Worm (Caenorhabditis elegans): ENCODE results near the gene trxr-1.
A peak's percentile ranks its signal among the peaks of the same experiment; 100 is the strongest.

The trxr-1 gene

DNA sequence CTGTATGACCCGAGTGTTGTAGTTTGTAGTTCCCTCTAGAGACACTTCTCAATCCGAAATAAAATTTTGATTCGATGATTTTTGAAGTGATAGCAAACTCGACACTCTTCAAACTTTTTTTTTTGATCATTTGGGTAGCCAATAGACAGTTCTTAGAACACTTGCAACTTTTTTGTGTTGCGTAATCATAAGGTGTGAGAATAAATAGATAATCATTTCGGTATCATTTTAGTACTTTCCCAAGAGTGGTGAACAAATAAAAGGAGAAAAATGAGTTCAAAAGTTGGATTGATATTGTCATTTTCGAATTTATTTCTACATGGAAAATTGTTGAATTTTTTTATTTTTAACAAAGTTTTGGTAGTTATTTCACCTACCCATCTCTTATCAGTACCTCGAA lies 13.1 kb downstream of the trxr-1 start:
- TF ChIP-seq W03F9.2 (tag; optimal IDR thresholded peaks at IDR 0.05): no peak
- no peak for TF ChIP-seq him-1 (tag; optimal IDR thresholded peaks at IDR 0.05)
- no peak for TF ChIP-seq dao-5 (tag; optimal IDR thresholded peaks at IDR 0.05)

DNA sequence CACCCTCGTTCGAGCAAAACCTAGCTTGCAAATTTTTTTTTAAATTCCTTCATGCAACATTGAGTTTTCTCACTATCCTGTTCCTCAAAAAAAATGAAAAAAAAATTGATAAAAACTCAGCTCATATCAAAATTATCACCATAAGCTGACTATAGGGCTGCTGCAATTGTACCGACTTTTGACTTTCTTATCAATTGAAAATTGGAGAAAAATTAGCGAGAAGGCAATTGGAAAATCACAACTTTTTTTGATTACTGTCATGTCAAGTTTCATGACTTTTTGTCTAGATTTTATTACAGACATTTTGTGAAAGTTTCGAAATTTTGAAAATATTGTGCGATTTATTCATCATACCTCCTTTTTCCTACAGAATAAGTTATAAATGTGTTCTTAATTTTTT lies 14.1 kb downstream of the trxr-1 start:
- TF ChIP-seq him-1 (tag; optimal IDR thresholded peaks at IDR 0.05) (no peak), W03F9.2 (tag; optimal IDR thresholded peaks at IDR 0.05) (no peak), dao-5 (tag; optimal IDR thresholded peaks at IDR 0.05) (no peak)

DNA sequence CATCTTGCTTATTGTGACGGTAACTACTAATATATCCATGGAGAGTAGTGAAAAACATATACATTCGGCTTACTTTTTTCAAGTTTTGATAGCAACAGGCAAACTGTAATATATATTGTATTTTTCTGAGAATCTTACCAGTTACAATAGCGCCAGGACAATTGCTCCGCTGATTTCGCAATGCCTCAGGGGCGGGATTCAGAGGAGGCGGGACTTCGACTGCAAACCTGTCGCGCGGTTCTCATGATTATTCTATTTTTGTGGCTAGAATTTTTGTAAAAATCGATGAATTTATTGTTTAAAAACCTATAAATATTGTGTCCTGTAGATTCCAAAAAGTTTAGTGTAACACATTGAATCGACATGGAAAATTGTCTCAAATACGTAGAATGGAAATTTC lies 19.3 kb downstream of the trxr-1 start:
- TF ChIP-seq W03F9.2 (tag; optimal IDR thresholded peaks at IDR 0.05) (no peak), him-1 (tag; optimal IDR thresholded peaks at IDR 0.05) (no peak), dao-5 (tag; optimal IDR thresholded peaks at IDR 0.05) (no peak)

DNA sequence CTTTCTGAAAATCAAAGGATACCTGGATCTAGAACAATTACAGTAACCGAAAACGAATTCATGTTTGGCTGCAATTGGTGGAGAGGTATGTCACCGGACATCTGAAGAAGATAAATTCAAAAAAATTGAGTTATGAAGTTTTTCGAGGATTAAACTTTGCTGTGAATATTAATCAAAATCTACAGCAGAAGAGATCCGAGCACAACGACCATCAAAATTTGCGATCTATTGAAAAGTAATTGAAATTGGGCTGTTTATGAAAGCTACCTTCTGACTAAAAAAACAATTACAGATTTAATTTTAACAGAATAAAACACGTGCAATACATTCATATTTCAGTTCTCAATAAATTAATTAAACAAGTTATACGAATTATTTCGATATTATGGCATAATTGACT lies 20.7 kb downstream of the trxr-1 start, which contains the start of gene C06G3.8:
C06G3.8 (minus strand) TSS at position 101 of the 400 bp plus-strand sequence.
- TF ChIP-seq dao-5 (tag; optimal IDR thresholded peaks at IDR 0.05) (no peak), him-1 (tag; optimal IDR thresholded peaks at IDR 0.05) (no peak), W03F9.2 (tag; optimal IDR thresholded peaks at IDR 0.05) (no peak)

DNA sequence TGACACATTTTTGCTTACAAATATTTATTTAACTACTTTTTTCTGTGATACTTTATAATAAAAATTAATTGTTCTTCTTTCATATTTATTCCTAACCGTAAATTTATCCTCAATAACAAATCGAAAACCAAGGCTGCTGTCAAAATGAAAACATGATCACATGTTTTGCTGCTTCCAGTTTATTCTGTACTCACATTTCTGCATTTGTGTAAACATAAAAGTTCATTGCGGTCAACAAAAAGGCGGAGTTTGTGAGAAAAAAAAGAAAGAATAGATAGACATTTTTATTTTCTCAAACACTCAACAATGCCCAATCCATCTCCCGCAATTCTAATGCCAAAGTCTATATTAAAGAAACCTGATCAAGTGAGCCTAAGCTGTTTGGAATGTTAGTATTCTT lies 24.1 kb downstream of the trxr-1 start, which contains the start of gene C06G3.3:
C06G3.3 (plus strand) TSS at position 301 of the 400 bp plus-strand sequence.
- TF ChIP-seq dao-5 (tag; optimal IDR thresholded peaks at IDR 0.05): no peak

DNA sequence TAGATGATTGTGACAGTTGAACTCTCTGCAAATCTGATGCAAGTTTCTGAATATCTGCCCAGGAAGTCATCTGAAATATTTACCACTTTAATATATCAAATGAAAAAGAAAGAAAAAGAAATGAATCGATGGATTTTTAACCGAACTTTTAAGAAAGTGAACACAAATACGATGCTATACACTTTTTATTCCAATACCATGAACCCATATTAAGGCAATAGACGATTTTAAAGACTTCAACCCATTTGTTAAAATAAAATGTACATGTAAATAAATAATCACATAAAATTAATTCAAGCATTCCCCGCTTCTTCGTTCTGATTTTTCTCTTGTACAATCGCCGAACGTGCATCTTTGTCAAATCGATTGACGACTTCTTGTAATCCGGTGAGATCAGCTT lies 25.0 kb downstream of the trxr-1 start, which contains the start of gene ufl-1:
ufl-1 (minus strand) TSS at position 70 of the 400 bp plus-strand sequence.
- TF ChIP-seq dao-5 (tag; optimal IDR thresholded peaks at IDR 0.05): no peak
- TF ChIP-seq W03F9.2 (tag; optimal IDR thresholded peaks at IDR 0.05): no peak

DNA sequence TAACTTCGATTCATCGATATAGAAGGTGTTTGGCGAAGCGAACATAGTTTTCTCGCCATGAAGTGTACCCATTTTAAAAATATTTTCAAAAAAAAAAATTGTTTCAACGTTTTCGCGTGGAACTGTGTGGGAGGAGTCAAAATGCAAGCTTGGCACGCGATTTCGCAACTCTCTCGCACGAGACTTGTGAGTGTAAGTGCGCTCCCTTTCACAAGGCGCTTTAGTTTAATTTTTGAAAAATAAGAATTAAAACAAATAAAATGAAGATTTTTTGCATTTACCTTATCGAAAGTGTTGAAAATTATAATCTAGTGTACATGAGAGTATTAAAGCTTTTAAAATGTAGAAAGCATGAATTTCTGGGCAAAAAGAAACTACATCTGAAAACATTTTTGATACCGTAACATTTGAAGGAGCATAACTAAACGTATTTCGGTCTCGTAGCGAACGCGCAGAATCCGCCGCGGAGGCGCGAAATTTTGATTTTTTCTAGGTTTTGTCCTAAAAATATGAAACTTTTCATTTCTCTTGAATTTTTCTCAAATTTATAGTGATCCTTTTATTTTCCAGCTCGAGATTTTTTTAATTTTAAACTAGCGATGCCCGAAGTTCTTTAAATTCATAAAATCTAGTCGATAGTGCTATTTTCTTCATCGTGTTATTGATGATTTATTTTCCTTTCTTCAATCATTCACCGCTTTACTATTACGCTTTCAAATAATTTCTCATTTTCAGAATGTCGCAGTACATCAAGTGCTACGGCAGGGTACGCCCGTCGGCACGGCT lies 27.9 kb downstream of the trxr-1 start, which contains the start of the genes cogc-2 and klp-18:
cogc-2 (minus strand) TSS at position 105 of the 786 bp plus-strand sequence.
klp-18 (plus strand) TSS at position 736 of the 786 bp plus-strand sequence.
- TF ChIP-seq W03F9.2 (tag; optimal IDR thresholded peaks at IDR 0.05) (peak; percentile 90), dao-5 (tag; optimal IDR thresholded peaks at IDR 0.05) (no peak), him-1 (tag; optimal IDR thresholded peaks at IDR 0.05) (peak; percentile 20)

DNA sequence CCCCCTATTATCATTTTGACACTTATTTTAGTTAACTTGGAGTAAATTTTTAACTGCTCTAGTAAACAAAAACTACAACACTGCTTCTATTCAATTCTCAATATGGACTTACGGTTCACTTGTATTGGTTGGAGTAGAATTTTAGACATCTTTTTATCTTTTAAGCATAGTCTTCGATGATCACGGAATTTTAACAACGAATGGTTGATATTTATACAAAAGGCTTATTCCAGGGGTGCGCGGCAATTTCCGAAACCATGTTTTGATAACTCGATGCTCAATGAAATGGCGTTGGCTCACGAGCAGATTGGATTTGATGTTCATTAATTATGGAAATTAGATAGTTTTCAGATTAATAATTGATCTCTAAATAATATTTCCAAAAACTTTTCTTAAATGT lies 31.7 kb downstream of the trxr-1 start:
- TF ChIP-seq dao-5 (tag; optimal IDR thresholded peaks at IDR 0.05) (no peak), W03F9.2 (tag; optimal IDR thresholded peaks at IDR 0.05) (no peak), him-1 (tag; optimal IDR thresholded peaks at IDR 0.05) (no peak)

DNA sequence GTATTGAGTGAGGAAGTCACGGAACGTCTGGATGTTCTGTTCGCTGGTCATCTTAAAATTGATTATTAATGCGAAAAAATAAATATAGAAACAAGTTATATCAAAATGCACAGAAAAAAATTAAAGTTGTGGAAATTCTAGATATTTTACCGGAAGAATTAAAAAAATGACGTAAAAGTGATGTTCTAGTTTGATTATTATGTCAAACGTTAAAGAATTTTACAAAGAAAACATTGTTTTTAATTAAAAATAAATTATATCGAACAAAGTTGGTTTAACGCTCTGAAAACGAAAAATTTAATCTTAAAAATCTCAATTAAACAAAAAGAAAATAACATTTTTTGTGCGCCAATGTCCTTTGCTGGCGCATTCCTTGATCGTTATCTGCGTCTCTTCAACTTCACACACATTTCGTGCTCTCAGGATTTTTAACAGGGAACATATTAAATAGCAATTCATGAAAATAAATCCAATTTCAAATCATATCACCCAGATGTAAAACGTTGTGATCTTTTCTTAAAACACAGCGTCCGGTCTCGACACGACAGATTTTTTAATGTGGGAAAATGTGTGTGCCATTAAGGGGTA lies 32.9 kb downstream of the trxr-1 start, which contains the start of gene tin-9.1:
tin-9.1 (minus strand) TSS at position 51 of the 588 bp plus-strand sequence.
- TF ChIP-seq dao-5 (tag; optimal IDR thresholded peaks at IDR 0.05): no peak
- peak; percentile 82 for TF ChIP-seq W03F9.2 (tag; optimal IDR thresholded peaks at IDR 0.05)
- TF ChIP-seq him-1 (tag; optimal IDR thresholded peaks at IDR 0.05): no peak

DNA sequence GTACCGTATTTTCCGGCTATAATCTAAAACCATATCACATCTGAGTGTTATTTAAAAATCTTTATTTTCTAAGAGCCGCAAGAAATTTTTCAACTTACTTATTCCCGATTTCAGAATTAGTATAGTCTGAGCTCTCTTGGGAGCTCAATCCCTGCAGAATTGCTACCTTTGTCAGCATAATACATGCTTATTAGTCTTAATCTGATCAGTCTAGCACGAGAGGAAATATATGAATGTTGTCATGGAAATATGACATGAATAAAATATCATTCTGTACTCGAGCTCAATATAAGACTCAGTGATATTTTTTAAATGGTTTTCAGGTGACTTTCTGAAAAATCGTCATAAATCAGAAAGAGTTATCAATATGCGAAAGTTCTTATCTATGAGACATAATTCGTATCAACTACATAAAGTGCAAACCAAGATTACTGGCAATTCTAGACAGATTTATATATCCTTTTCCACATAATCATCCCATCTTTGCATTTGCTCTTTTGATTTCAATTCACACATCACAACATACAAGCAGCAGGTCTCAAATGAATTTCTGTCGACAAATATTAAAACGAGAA lies 33.7 kb downstream of the trxr-1 start:
- no peak for TF ChIP-seq W03F9.2 (tag; optimal IDR thresholded peaks at IDR 0.05)
- no peak for TF ChIP-seq dao-5 (tag; optimal IDR thresholded peaks at IDR 0.05)
- TF ChIP-seq him-1 (tag; optimal IDR thresholded peaks at IDR 0.05): no peak

DNA sequence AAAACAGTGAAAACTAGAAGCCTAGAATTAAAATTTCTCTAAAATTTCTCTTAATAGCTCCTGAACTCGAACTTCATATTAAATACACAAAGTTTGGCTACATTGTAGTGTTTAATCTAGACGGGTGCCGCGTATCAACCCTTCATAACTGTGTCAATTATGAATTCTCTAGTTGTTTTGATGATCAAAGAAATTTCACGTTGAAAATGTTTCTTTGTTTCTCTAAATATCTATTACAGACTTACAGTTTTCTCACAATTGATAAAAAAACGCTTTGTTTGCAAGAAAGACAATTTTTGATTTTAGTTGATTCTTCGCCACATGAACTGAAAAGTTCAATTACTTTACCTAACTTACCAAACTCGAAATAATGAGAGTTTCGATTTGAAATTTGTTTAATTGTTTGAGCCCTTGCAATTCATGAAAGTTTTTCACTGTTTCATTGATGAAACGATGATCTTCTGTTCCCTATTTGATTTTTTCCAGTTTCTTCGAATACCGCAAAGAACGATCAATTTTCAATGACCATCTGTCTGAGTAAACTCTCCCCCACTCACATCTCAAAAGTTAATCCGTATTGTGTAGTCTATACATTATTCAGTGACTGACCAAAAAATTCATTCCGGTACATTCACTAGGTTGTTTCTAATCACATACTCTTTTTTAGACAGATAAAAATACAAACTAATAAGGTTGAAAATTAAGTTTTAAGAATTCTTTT lies 35.0 kb downstream of the trxr-1 start:
- TF ChIP-seq dao-5 (tag; optimal IDR thresholded peaks at IDR 0.05) (no peak), W03F9.2 (tag; optimal IDR thresholded peaks at IDR 0.05) (no peak), him-1 (tag; optimal IDR thresholded peaks at IDR 0.05) (no peak)

DNA sequence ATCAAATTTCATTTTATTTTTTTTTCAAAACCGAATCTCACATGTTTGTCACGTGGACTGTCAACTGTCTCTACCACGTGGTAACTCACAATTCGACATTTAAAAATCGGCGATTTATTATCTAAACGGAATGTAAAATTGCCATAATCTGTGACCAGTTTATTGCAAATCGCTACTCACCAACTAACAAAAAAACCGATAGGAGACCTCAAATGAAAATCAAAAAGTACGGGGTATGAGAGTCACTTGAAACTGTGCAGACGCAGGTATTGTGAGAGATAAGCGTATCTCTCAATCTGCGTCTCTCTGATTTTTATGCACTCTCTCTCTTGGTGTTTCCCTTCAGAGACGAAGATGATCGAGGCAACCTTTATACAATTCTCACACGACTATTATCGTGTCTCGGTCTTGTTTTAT lies 36.0 kb downstream of the trxr-1 start:
- no peak for TF ChIP-seq him-1 (tag; optimal IDR thresholded peaks at IDR 0.05)
- TF ChIP-seq W03F9.2 (tag; optimal IDR thresholded peaks at IDR 0.05): no peak
- no peak for TF ChIP-seq dao-5 (tag; optimal IDR thresholded peaks at IDR 0.05)

DNA sequence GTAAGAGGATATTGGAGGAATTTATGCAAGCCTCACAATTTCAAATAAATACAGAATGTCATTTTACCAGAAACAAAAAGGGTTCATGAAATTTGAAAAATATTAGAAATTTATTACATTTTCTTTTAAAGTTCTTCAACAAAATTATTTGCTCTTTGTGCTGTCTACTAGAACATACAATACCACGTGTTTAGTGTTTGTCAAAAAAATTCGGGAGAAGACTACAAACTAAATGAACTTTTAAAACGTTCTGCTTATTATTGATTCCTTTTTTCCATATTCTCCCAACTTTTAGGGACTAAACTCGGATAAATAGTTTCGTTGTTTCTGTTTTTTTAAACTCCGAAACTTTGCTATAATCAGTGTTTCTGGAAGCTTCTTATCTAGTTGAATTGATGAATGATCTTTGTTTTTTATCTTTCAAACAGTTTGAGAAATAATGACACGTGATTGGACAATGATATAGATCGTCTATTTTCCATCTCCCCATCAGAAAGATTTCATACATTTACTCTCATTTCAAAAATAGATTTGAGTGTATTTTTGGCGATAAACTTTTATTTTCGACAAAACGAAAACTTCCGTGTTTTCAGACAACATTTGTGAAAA lies 37.0 kb downstream of the trxr-1 start:
- TF ChIP-seq dao-5 (tag; optimal IDR thresholded peaks at IDR 0.05): no peak

Data from whole organism, L4/young adult.